Worm (Caenorhabditis elegans) whole organism, L4 larva: ENCODE results near the gene npr-15.

Experiments used
- D1046.2 ChIP-seq: fragments of 200-800 bp; sonication (Bioruptor generic); IDR thresholded peaks from 2 replicates; pipeline ENCODE4 v1.3.6; 2022; ENCODE audit warnings: missing genetic modification characterization, missing compliant biosample characterization
- F26F4.8 ChIP-seq: fragments of 200-800 bp; sonication (Bioruptor generic); conservative IDR thresholded peaks from 2 replicates; pipeline ENCODE4 v1.3.6; 2022; ENCODE audit warnings: missing genetic modification characterization, missing compliant biosample characterization
- F37D6.2 ChIP-seq: sonication (generic microtip); optimal IDR thresholded peaks from 2 replicates; lab custom pipeline; 2016; ENCODE audit warnings: mild to moderate bottlenecking, missing genetic modification characterization, missing compliant biosample characterization
- F49E8.2 ChIP-seq: sonication (generic microtip); optimal IDR thresholded peaks from 2 replicates; lab custom pipeline; 2016; ENCODE audit warnings: missing compliant biosample characterization, mild to moderate bottlenecking, missing genetic modification characterization, borderline replicate concordance
- Y75B8A.6 ChIP-seq: fragments of 200-800 bp; sonication (Bioruptor generic); IDR thresholded peaks from 2 replicates; pipeline ENCODE4 v1.3.6; 2022; ENCODE audit warnings: missing genetic modification reagents, missing genetic modification characterization, missing compliant biosample characterization
- ZK546.5 ChIP-seq, 2 experiments: sonication (generic microtip); optimal IDR thresholded peaks; 2 replicates each; lab custom pipeline; 2017; ENCODE audit warnings: missing biosample characterization in 2 of 2, missing genetic modification characterization in 2 of 2
- aly-2 ChIP-seq: sonication (generic microtip); optimal IDR thresholded peaks from 2 replicates; lab custom pipeline; 2018; ENCODE audit warnings: missing biosample characterization, missing genetic modification characterization
- ama-1 ChIP-seq: fragments of 150-350 bp; optimal IDR thresholded peaks from 2 replicates; lab custom pipeline; 2014; ENCODE audit warnings: inconsistent platforms, mixed read lengths
- ceh-20 ChIP-seq: fragments of 200-800 bp; sonication (Bioruptor generic); IDR thresholded peaks from 2 replicates; pipeline ENCODE4 v1.3.6; 2022; ENCODE audit warnings: missing genetic modification reagents, missing genetic modification characterization, missing compliant biosample characterization
- ceh-32 ChIP-seq: sonication (generic microtip); optimal IDR thresholded peaks from 2 replicates; lab custom pipeline; 2016; ENCODE audit warnings: mild to moderate bottlenecking, missing genetic modification characterization, missing compliant biosample characterization; ENCODE audit not compliant: poor library complexity
- ceh-44 ChIP-seq: fragments of 200-800 bp; sonication (Bioruptor generic); IDR thresholded peaks from 2 replicates; pipeline ENCODE4 v1.3.6; 2022; ENCODE audit warnings: missing genetic modification reagents, missing genetic modification characterization, missing compliant biosample characterization
- ces-1 ChIP-seq: fragments of 150-350 bp; sonication (generic microtip); optimal IDR thresholded peaks from 4 replicates; lab custom pipeline; 2014; ENCODE audit warnings: missing biosample characterization, missing genetic modification reagents, missing genetic modification characterization
- cey-2 ChIP-seq: sonication (generic microtip); optimal IDR thresholded peaks from 3 replicates; lab custom pipeline; 2017; ENCODE audit warnings: missing genetic modification characterization, mild to moderate bottlenecking, missing compliant biosample characterization, antibody characterized with exemption, borderline replicate concordance; ENCODE audit not compliant: insufficient read depth
- daf-19 ChIP-seq: fragments of 200-800 bp; sonication (Bioruptor generic); conservative IDR thresholded peaks from 2 replicates; pipeline ENCODE4 v1.3.6; 2022; ENCODE audit warnings: missing genetic modification characterization, missing compliant biosample characterization
- dmd-6 ChIP-seq: fragments of 200-800 bp; sonication (Bioruptor generic); IDR thresholded peaks from 2 replicates; pipeline ENCODE4 v1.3.6; 2022; ENCODE audit warnings: missing genetic modification reagents, missing genetic modification characterization, missing compliant biosample characterization
- dve-1 ChIP-seq: sonication (generic microtip); optimal IDR thresholded peaks from 2 replicates; lab custom pipeline; 2017; ENCODE audit warnings: antibody characterized with exemption, mild to moderate bottlenecking, missing genetic modification characterization, missing compliant biosample characterization; ENCODE audit not compliant: insufficient read depth
- egl-27 ChIP-seq: sonication (generic microtip); optimal IDR thresholded peaks from 3 replicates; lab custom pipeline; 2017; ENCODE audit warnings: missing biosample characterization, missing genetic modification reagents, missing genetic modification characterization
- egl-43 ChIP-seq: fragments of 200-800 bp; sonication (Bioruptor generic); IDR thresholded peaks from 2 replicates; pipeline ENCODE4 v1.3.6; 2022; ENCODE audit warnings: missing genetic modification reagents, missing genetic modification characterization, missing compliant biosample characterization
- fkh-10 ChIP-seq: fragments of 150-350 bp; optimal IDR thresholded peaks from 2 replicates; lab custom pipeline; 2014; ENCODE audit warnings: missing biosample characterization, missing genetic modification reagents, missing genetic modification characterization
- fos-1 ChIP-seq: fragments of 150-350 bp; optimal IDR thresholded peaks from 2 replicates; lab custom pipeline; 2014; ENCODE audit warnings: missing biosample characterization, missing genetic modification characterization
- hif-1 ChIP-seq, 2 experiments: sonication (generic microtip); optimal IDR thresholded peaks; 2 replicates each; lab custom pipeline; 2016 to 2017; ENCODE audit warnings: missing compliant biosample characterization in 2 of 2, missing genetic modification characterization in 2 of 2, missing genetic modification reagents in 2 of 2, missing genotype in 2 of 2, mild to moderate bottlenecking in 1 of 2
- lim-7 ChIP-seq: fragments of 200-800 bp; sonication (Bioruptor generic); IDR thresholded peaks from 2 replicates; pipeline ENCODE4 v1.3.6; 2022; ENCODE audit warnings: missing genetic modification characterization, missing compliant biosample characterization
- lin-1 ChIP-seq: fragments of 200-800 bp; sonication (Bioruptor generic); IDR thresholded peaks from 2 replicates; pipeline ENCODE4 v1.3.6; 2022; ENCODE audit warnings: missing genetic modification reagents, missing genetic modification characterization, missing compliant biosample characterization
- lin-13 ChIP-seq: fragments of 150-350 bp; optimal IDR thresholded peaks from 2 replicates; lab custom pipeline; 2014; ENCODE audit warnings: missing biosample characterization, missing genetic modification reagents, missing genetic modification characterization
- lin-29 ChIP-seq: fragments of 200-800 bp; sonication (Bioruptor generic); IDR thresholded peaks from 2 replicates; pipeline ENCODE4 v1.3.6; 2022; ENCODE audit warnings: missing genetic modification reagents, missing genetic modification characterization, missing compliant biosample characterization
- lin-38 ChIP-seq: fragments of 200-800 bp; sonication (Bioruptor generic); IDR thresholded peaks from 2 replicates; pipeline ENCODE4 v1.3.6; 2022; ENCODE audit warnings: missing genetic modification reagents, missing genetic modification characterization, missing compliant biosample characterization
- lir-3 ChIP-seq: sonication (generic microtip); optimal IDR thresholded peaks from 2 replicates; lab custom pipeline; 2016; ENCODE audit warnings: mild to moderate bottlenecking, missing genetic modification characterization, missing compliant biosample characterization
- mdl-1 ChIP-seq, 2 experiments: fragments of 150-350 bp in 1 of 2; sonication (generic microtip) in 1 of 2; optimal IDR thresholded peaks; 2 replicates each; lab custom pipeline; 2014 to 2017; ENCODE audit warnings: missing biosample characterization in 2 of 2, missing genetic modification characterization in 2 of 2
- mep-1 ChIP-seq: fragments of 150-350 bp; sonication (generic microtip); optimal IDR thresholded peaks from 3 replicates; lab custom pipeline; 2014; ENCODE audit warnings: missing biosample characterization, missing genetic modification characterization
- mxl-3 ChIP-seq: fragments of 200-800 bp; sonication (Bioruptor generic); optimal IDR thresholded peaks from 2 replicates; lab custom pipeline; 2018; ENCODE audit warnings: mild to moderate bottlenecking, missing genetic modification characterization, missing compliant biosample characterization
- nhr-11 ChIP-seq: fragments of 150-350 bp; optimal IDR thresholded peaks from 2 replicates; lab custom pipeline; 2014; ENCODE audit warnings: missing biosample characterization, missing genetic modification characterization
- nhr-111 ChIP-seq: fragments of 200-800 bp; sonication (Bioruptor generic); optimal IDR thresholded peaks from 2 replicates; lab custom pipeline; 2018; ENCODE audit warnings: mild to moderate bottlenecking, missing genetic modification characterization, missing compliant biosample characterization
- nhr-28 ChIP-seq: fragments of 150-350 bp; optimal IDR thresholded peaks from 2 replicates; lab custom pipeline; 2014; ENCODE audit warnings: missing biosample characterization, missing genetic modification characterization
- nhr-41 ChIP-seq: fragments of 200-800 bp; sonication (Bioruptor generic); IDR thresholded peaks from 2 replicates; pipeline ENCODE4 v1.3.6; 2022; ENCODE audit warnings: missing genetic modification reagents, missing genetic modification characterization, missing compliant biosample characterization
- nhr-76 ChIP-seq: fragments of 150-350 bp; optimal IDR thresholded peaks from 2 replicates; lab custom pipeline; 2014; ENCODE audit warnings: missing biosample characterization, missing genetic modification characterization
- nhr-77 ChIP-seq: fragments of 150-350 bp; optimal IDR thresholded peaks from 2 replicates; lab custom pipeline; 2014; ENCODE audit warnings: missing biosample characterization, missing genetic modification characterization
- pqm-1 ChIP-seq: sonication (generic microtip); optimal IDR thresholded peaks from 2 replicates; lab custom pipeline; 2017; ENCODE audit warnings: missing biosample characterization, missing genetic modification characterization
- set-16 ChIP-seq: fragments of 200-800 bp; sonication (Bioruptor generic); IDR thresholded peaks from 2 replicates; pipeline ENCODE4 v1.3.6; 2022; ENCODE audit warnings: missing genetic modification reagents, missing genetic modification characterization, missing compliant biosample characterization
- snpc-1.2 ChIP-seq: fragments of 200-800 bp; sonication (Bioruptor generic); IDR thresholded peaks from 2 replicates; pipeline ENCODE4 v1.3.6; 2022; ENCODE audit warnings: missing genetic modification reagents, missing genetic modification characterization, missing compliant biosample characterization
- snpc-4 ChIP-seq: fragments of 150-350 bp; optimal IDR thresholded peaks from 2 replicates; lab custom pipeline; 2014; ENCODE audit warnings: missing biosample characterization, missing genetic modification characterization
- spr-1 ChIP-seq: sonication (generic microtip); optimal IDR thresholded peaks from 2 replicates; lab custom pipeline; 2016; ENCODE audit warnings: mild to moderate bottlenecking, missing genetic modification characterization, missing compliant biosample characterization
- tag-97 ChIP-seq: fragments of 200-800 bp; sonication (Bioruptor generic); IDR thresholded peaks from 2 replicates; pipeline ENCODE4 v1.3.6; 2022; ENCODE audit warnings: missing genetic modification characterization, missing compliant biosample characterization
- unc-62 ChIP-seq, 3 experiments: fragments of 150-350 bp in 1 of 3; sonication (generic microtip); optimal IDR thresholded peaks in 2 of 3; peaks in 1 of 3; 1 replicate in 1 of 3; 2 replicates in 2 of 3; lab custom pipeline; 2014 to 2017; ENCODE audit warnings: missing biosample characterization in 3 of 3, missing genetic modification characterization in 3 of 3, missing genetic modification reagents in 3 of 3, missing genotype in 1 of 3
- zfp-2 ChIP-seq: sonication (generic microtip); optimal IDR thresholded peaks from 2 replicates; lab custom pipeline; 2016; ENCODE audit warnings: mild to moderate bottlenecking, missing genetic modification characterization, missing compliant biosample characterization
- zip-11 ChIP-seq: fragments of 200-800 bp; sonication (Bioruptor generic); IDR thresholded peaks from 2 replicates; pipeline ENCODE4 v1.3.6; 2022; ENCODE audit warnings: missing genetic modification characterization, missing compliant biosample characterization

The npr-15 gene

DNA sequence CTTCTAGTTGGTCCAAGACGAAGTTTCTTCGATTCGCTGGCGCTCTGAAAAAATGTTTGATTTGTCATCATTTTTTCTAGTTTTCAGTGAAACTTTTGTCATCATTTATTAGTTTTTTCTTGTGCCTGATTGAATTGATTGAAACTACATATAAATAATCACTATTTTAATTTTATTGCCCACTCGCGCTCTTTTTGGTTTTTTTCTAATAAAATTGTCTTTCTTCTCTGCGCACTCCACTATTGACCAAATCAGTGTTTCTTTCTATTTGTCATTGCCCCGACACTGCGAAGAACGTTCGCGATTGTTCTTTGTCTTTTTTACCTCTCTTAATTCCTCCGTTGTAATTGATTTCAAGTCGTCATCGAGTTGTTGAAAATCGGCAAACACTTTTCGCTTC, 44.2 kb downstream of the npr-15 start (continued):
- TF ChIP-seq ZK546.5 (tag; optimal IDR thresholded peaks at IDR 0.05; lab: Kevin White, UChicago): no peak
- no peak for TF ChIP-seq egl-27 (tag; lab: Kevin White, UChicago)
- no peak for TF ChIP-seq zfp-2 (tag; lab: Kevin White, UChicago)
- TF ChIP-seq set-16: no peak
- TF ChIP-seq lin-38 (GFP tag; lab: Robert Waterston, UW): 0 out of 2 replicates have a peak, but pooled peaks have one; percentile 2
- TF ChIP-seq lir-3: no peak
- TF ChIP-seq ces-1 (GFP tag; lab: Kevin White, UChicago): no peak
- peak; percentile 73 for TF ChIP-seq nhr-28 (tag; lab: Kevin White, UChicago)
- no peak for TF ChIP-seq zip-11 (GFP tag; lab: Robert Waterston, UW)
- no peak for TF ChIP-seq nhr-111 (GFP tag; lab: Kevin White, UChicago)
- TF ChIP-seq egl-43: no peak
- no peak for TF ChIP-seq lin-29 (GFP tag; lab: Robert Waterston, UW)
- TF ChIP-seq fkh-10 (GFP tag; lab: Kevin White, UChicago): no peak
- no peak for TF ChIP-seq snpc-1.2
- TF ChIP-seq unc-62 (GFP tag; optimal IDR thresholded peaks at IDR 0.05 in 1 of 2; lab: Kevin White, UChicago): peak in 1 of 2 experiments; percentile 48
- TF ChIP-seq unc-62 (tag; optimal IDR thresholded peaks at IDR 0.05; lab: Kevin White, UChicago): no peak
- TF ChIP-seq lin-1 (GFP tag; lab: Robert Waterston, UW): no peak
- TF ChIP-seq nhr-76 (tag; lab: Kevin White, UChicago): no peak
- TF ChIP-seq lin-13: no peak
- TF ChIP-seq hif-1 (tag; optimal IDR thresholded peaks at IDR 0.05; lab: Kevin White, UChicago): no peak
- no peak for TF ChIP-seq F37D6.2 (tag; lab: Kevin White, UChicago)
- no peak for TF ChIP-seq mdl-1 (tag; optimal IDR thresholded peaks at IDR 0.05; lab: Kevin White, UChicago)
- no peak for TF ChIP-seq aly-2 (tag; lab: Kevin White, UChicago)
- TF ChIP-seq ama-1 (lab: Kevin White, UChicago): no peak
- TF ChIP-seq snpc-4 (tag; lab: Kevin White, UChicago): no peak
- TF ChIP-seq fos-1 (tag; lab: Kevin White, UChicago): no peak
- no peak for TF ChIP-seq F26F4.8 (GFP tag; lab: Robert Waterston, UW)
- TF ChIP-seq nhr-77 (tag; lab: Kevin White, UChicago): peak; percentile 35
- no peak for TF ChIP-seq spr-1 (tag; lab: Kevin White, UChicago)
- TF ChIP-seq mep-1 (tag; lab: Kevin White, UChicago): peak; percentile 45
- TF ChIP-seq cey-2 (tag; lab: Kevin White, UChicago): no peak
- TF ChIP-seq lim-7: no peak
- no peak for TF ChIP-seq tag-97 (GFP tag; lab: Robert Waterston, UW)
- no peak for TF ChIP-seq F49E8.2 (tag; lab: Kevin White, UChicago)
- TF ChIP-seq mxl-3: no peak
- no peak for TF ChIP-seq ceh-32

DNA sequence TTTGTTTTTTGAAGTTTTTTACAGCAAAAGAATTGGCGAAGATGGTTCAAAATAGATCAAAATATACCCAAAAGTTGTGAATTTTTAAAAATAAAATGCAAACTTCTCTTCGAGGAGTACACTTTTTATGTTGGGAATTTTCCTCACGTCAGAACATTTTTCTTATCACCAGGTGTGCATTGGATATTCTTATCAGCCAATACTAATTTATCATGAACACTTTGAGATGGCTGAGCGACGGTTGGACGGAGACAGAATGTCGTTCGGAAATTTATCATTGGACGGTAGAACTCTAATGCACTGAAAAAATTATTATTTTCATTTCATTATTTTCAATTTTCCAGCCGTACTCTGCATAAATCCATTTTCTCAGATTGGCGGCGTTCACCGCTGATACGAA, 45.2 kb downstream of the npr-15 start:
- TF ChIP-seq nhr-76 (tag; lab: Kevin White, UChicago) (no peak), Y75B8A.6 (GFP tag; lab: Robert Waterston, UW) (no peak), pqm-1 (tag; lab: Kevin White, UChicago) (peak; percentile 88), nhr-28 (tag; lab: Kevin White, UChicago) (peak; percentile 60), D1046.2 (GFP tag; lab: Robert Waterston, UW) (no peak), dve-1 (peak; percentile 24), ceh-44 (GFP tag; lab: Robert Waterston, UW) (no peak), dmd-6 (GFP tag; lab: Robert Waterston, UW) (peak; percentile 74), hif-1 (tag; optimal IDR thresholded peaks at IDR 0.05; lab: Kevin White, UChicago) (no peak), ceh-20 (GFP tag; lab: Robert Waterston, UW) (no peak), fos-1 (tag; lab: Kevin White, UChicago) (no peak), daf-19 (GFP tag; lab: Robert Waterston, UW) (no peak), nhr-11 (tag; lab: Kevin White, UChicago) (no peak), nhr-41 (GFP tag; lab: Robert Waterston, UW) (no peak)
